Worm (Caenorhabditis elegans) whole organism, early embryonic: Measurements from ENCODE around the gene C04H5.1.

Experiments used
- B0310.2 ChIP-seq: sonication (generic microtip); optimal IDR thresholded peaks from 2 replicates; lab custom pipeline; 2016; ENCODE audit warnings: mild to moderate bottlenecking, missing genetic modification characterization, missing compliant biosample characterization
- F13C5.2 ChIP-seq: sonication (generic microtip); optimal IDR thresholded peaks from 2 replicates; lab custom pipeline; 2017; ENCODE audit warnings: mild to moderate bottlenecking, missing genetic modification characterization, inconsistent platforms, missing compliant biosample characterization
- aly-1 ChIP-seq: sonication (generic microtip); optimal IDR thresholded peaks from 2 replicates; lab custom pipeline; 2016; ENCODE audit warnings: missing genetic modification characterization, missing compliant biosample characterization
- ama-1 ChIP-seq: fragments of 150-350 bp; optimal IDR thresholded peaks from 2 replicates; lab custom pipeline; 2014
- ceh-13 ChIP-seq: fragments of 200-800 bp; sonication (Bioruptor generic); optimal IDR thresholded peaks from 2 replicates; lab custom pipeline; 2018; ENCODE audit warnings: mild to moderate bottlenecking, missing genetic modification characterization, missing compliant biosample characterization
- ceh-36 ChIP-seq: sonication (generic microtip); optimal IDR thresholded peaks from 2 replicates; lab custom pipeline; 2016; ENCODE audit warnings: missing genetic modification characterization, inconsistent platforms, missing compliant biosample characterization
- ets-7 ChIP-seq: sonication (generic microtip); optimal IDR thresholded peaks from 2 replicates; lab custom pipeline; 2016; ENCODE audit warnings: missing genotype, missing genetic modification characterization, missing compliant biosample characterization
- flt-1 ChIP-seq: fragments of 200-800 bp; sonication (Bioruptor generic); IDR thresholded peaks from 2 replicates; pipeline ENCODE4 v1.3.6; 2022; ENCODE audit warnings: missing genetic modification characterization, missing compliant biosample characterization
- hmbx-1 ChIP-seq: sonication (generic microtip); optimal IDR thresholded peaks from 2 replicates; lab custom pipeline; 2016; ENCODE audit warnings: mild to moderate bottlenecking, missing genetic modification characterization, missing compliant biosample characterization
- hmg-4 ChIP-seq: fragments of 200-800 bp; sonication (Bioruptor generic); optimal IDR thresholded peaks from 2 replicates; lab custom pipeline; 2018; ENCODE audit warnings: mild to moderate bottlenecking, missing genetic modification characterization, missing compliant biosample characterization
- hnd-1 ChIP-seq: sonication (generic microtip); optimal IDR thresholded peaks from 2 replicates; lab custom pipeline; 2016; ENCODE audit warnings: missing genetic modification characterization, missing compliant biosample characterization
- pes-1 ChIP-seq: fragments of 200-800 bp; sonication (Bioruptor generic); IDR thresholded peaks from 2 replicates; pipeline ENCODE4 v1.3.6; 2022; ENCODE audit warnings: missing genetic modification reagents, missing genetic modification characterization, missing compliant biosample characterization
- scrt-1 ChIP-seq: fragments of 200-800 bp; sonication (Bioruptor generic); IDR thresholded peaks from 2 replicates; pipeline ENCODE4 v1.3.6; 2022; ENCODE audit warnings: missing genetic modification characterization, missing compliant biosample characterization
- sea-1 ChIP-seq: fragments of 200-800 bp; sonication (Bioruptor generic); conservative IDR thresholded peaks from 2 replicates; pipeline ENCODE4 v1.3.6; 2022; ENCODE audit warnings: missing genetic modification characterization, missing compliant biosample characterization
- tbx-11 ChIP-seq: fragments of 200-800 bp; sonication (Bioruptor generic); IDR thresholded peaks from 2 replicates; pipeline ENCODE4 v1.3.6; 2022; ENCODE audit warnings: missing genetic modification characterization, missing compliant biosample characterization
- tbx-37 ChIP-seq: fragments of 200-800 bp; sonication (Bioruptor generic); conservative IDR thresholded peaks from 2 replicates; pipeline ENCODE4 v1.3.6; 2022; ENCODE audit warnings: missing genetic modification reagents, missing genetic modification characterization, missing compliant biosample characterization
- tra-4 ChIP-seq: sonication (generic microtip); optimal IDR thresholded peaks from 2 replicates; lab custom pipeline; 2017; ENCODE audit warnings: missing genetic modification characterization, missing compliant biosample characterization

C04H5.1 gene

DNA sequence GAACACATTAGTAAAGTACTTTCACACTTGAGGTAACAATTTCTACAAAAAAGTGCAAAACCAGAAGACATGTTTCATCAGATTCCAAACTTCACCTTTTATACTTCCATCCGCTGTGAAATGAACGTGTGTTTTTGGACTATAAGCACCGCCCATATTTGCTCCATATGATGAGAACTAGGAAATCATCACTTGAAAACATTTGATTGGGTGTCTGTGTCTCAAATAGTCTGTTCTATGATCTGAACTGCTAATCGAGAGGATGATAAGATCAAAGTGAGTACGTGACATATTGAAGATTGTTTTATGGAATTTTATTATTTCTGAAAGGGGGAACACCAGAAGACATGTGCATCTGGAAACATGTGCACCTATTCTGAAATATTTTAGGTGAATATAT, 38.8 kb upstream of the C04H5.1 start:
- no peak for TF ChIP-seq B0310.2
- no peak for TF ChIP-seq hmbx-1
- TF ChIP-seq ceh-36 (tag; lab: Kevin White, UChicago): no peak
- TF ChIP-seq ets-7 (tag; lab: Kevin White, UChicago): no peak

DNA sequence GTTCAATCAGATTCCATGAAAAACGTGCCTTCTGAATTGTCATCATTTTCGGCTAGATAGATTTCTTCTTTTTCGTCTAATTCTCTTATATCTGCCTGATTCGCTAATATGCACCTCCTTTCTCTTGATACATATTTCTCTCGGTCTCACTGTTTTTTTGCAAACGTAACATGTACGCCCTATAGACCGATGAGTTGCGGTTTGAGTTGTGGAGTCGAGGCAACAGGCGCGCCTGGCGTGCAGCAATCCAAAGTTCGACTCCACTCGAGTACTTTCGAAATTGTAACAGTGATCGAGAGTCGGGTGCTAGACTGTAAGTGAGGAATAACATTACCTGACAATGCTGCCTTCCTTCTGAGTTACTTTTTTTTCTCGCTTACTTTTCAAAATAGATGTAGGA, 37.3 kb upstream of the C04H5.1 start:
- TF ChIP-seq scrt-1: peak; percentile 91
- peak; percentile 84 for TF ChIP-seq B0310.2
- peak; percentile 48; the same call in 1 of the 2 replicates for TF ChIP-seq tbx-37
- peak; percentile 95 for TF ChIP-seq hnd-1
- peak; percentile 97 for TF ChIP-seq aly-1 (tag; lab: Kevin White, UChicago)
- TF ChIP-seq tra-4 (tag; lab: Kevin White, UChicago): peak; percentile 86
- TF ChIP-seq ceh-36 (tag; lab: Kevin White, UChicago): peak; percentile 93
- TF ChIP-seq hmbx-1: peak; percentile 87
- no peak for TF ChIP-seq ama-1 (lab: Kevin White, UChicago)
- TF ChIP-seq ceh-13 (GFP tag; lab: Kevin White, UChicago): peak; percentile 89
- peak; percentile 90 for TF ChIP-seq F13C5.2 (tag; lab: Kevin White, UChicago)
- TF ChIP-seq pes-1 (GFP tag; lab: Robert Waterston, UW): peak; percentile 93
- peak; percentile 92 for TF ChIP-seq sea-1
- TF ChIP-seq flt-1 (GFP tag; lab: Robert Waterston, UW): peak; percentile 91
- TF ChIP-seq ets-7 (tag; lab: Kevin White, UChicago): peak; percentile 80
- TF ChIP-seq tbx-11 (GFP tag; lab: Robert Waterston, UW): peak; percentile 90
- TF ChIP-seq hmg-4 (GFP tag; lab: Kevin White, UChicago): peak; percentile 98

DNA sequence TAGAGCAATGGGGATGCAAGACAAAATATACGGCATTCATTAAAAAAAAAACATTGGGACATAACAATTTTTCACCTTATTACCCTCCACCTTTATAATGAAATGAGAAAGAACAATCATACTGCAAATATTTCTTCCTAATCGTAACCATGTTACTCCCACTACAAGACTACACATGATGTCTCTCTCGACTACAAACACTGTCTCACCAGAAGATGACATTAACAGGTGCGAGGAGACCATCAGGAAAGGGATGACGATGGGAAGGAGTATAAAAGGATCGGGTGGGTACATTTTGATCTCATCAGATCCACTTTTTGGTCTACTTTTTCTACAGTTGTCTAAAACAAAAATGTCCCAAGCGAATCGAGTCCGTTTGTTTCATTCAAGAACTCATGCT, 36.3 kb upstream of the C04H5.1 start, which contains the start of gene dhs-8:
Gene dhs-8 (plus strand): TSS at position 179 of the 400 bp plus-strand sequence.
- TF ChIP-seq pes-1 (GFP tag; lab: Robert Waterston, UW) (no peak), tra-4 (tag; lab: Kevin White, UChicago) (no peak), sea-1 (no peak), tbx-37 (no peak), hmbx-1 (no peak)

DNA sequence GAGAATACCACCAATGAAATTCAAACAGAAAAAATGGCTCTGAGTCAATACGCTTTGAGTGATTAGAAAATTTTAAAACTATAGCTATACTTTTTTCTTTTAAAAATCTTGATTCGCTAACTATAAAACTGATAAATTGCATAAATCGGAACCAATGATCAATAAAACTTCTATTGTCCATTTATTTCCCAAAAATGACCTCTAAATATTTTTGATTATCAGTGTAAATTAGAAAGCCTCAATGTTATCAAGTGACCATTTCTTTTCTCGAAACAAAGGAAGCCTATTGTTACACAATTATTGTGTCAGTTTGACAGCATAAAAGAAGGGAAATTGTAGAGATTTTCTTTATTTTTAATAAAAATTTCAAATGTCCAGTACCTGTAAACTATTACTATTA, 34.0 kb upstream of the C04H5.1 start, which contains the start of gene K10H10.4:
Gene K10H10.4 (plus strand): TSS at position 301 of the 400 bp plus-strand sequence.
- TF ChIP-seq B0310.2: no peak

DNA sequence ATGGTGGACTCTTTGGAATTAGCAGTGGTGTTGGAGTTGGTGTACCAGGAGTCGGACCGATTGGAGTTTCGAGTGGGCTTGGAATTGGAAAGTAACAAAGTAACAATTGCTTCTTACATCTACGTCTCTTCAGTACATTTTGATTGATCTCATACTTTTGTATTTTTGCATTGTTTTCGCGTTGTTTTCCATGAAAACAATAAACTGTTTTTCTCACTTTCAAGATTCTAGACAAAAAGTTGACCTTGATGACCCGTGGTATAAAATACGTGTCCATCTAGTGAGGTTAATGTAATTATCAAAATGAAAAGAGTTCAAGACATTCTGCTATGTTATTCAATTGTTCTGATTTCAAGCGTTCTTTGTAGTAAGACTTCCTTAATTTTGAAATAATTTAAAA, 32.7 kb upstream of the C04H5.1 start, which contains the start of gene K10H10.5:
Gene K10H10.5 (plus strand): TSS at position 301 of the 400 bp plus-strand sequence.
- TF ChIP-seq aly-1 (tag; lab: Kevin White, UChicago): no peak

DNA sequence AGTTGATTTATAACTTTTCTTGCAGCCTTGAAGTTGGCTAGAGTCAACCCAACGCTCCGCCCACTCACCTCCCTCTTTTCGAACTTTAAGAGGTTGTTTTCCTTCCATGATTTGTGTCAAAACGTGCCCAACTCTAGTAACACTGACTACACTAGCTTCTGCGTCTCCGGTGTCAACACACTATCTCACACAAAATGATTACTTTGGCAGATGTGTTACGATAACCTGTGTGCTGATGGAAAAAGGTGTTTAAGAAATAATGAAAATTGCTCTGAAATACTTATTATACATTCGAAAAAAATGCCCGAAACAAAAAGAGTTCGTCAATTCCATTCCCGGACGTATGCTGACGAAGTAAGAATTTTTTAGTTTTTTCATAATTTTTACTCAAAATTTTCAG, 31.1 kb upstream of the C04H5.1 start, which contains the start of gene K10H10.6:
Gene K10H10.6 (plus strand): TSS at position 301 of the 400 bp plus-strand sequence.
- TF ChIP-seq F13C5.2 (tag; lab: Kevin White, UChicago) (no peak), pes-1 (GFP tag; lab: Robert Waterston, UW) (no peak), scrt-1 (no peak), sea-1 (no peak), tbx-11 (GFP tag; lab: Robert Waterston, UW) (no peak), aly-1 (tag; lab: Kevin White, UChicago) (no peak), ceh-13 (GFP tag; lab: Kevin White, UChicago) (no peak), ceh-36 (tag; lab: Kevin White, UChicago) (no peak), ets-7 (tag; lab: Kevin White, UChicago) (no peak), tra-4 (tag; lab: Kevin White, UChicago) (no peak)

DNA sequence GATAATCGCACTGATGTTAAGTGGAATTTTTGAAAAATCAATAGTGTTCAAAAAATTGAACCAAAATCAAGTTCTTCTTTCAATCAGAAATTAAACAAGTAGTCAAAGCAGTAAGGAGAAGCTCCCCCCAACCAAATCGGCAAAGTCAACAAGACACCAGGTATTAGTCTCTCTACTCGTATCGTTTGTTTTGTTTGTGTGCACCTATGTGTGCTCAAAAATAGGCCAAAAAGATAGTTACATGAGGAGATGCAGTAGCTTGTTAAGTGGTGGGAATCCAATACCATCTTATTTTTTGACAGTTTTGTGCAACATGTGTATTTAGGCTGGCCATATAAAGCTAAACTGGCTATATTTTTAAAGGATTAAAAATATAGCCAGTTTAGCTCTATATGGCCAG, 27.9 kb upstream of the C04H5.1 start, which contains the start of gene K10H10.12:
Gene K10H10.12 (minus strand): TSS at position 101 of the 400 bp plus-strand sequence.
- TF ChIP-seq scrt-1: no peak
- TF ChIP-seq tbx-37: no peak
- TF ChIP-seq ceh-36 (tag; lab: Kevin White, UChicago): no peak
- TF ChIP-seq sea-1: no peak
- TF ChIP-seq hnd-1: no peak
- no peak for TF ChIP-seq ceh-13 (GFP tag; lab: Kevin White, UChicago)
- no peak for TF ChIP-seq B0310.2
- no peak for TF ChIP-seq ets-7 (tag; lab: Kevin White, UChicago)
- TF ChIP-seq aly-1 (tag; lab: Kevin White, UChicago): no peak
- no peak for TF ChIP-seq tbx-11 (GFP tag; lab: Robert Waterston, UW)
- no peak for TF ChIP-seq flt-1 (GFP tag; lab: Robert Waterston, UW)
- no peak for TF ChIP-seq pes-1 (GFP tag; lab: Robert Waterston, UW)
- no peak for TF ChIP-seq hmg-4 (GFP tag; lab: Kevin White, UChicago)
- TF ChIP-seq hmbx-1: no peak
- no peak for TF ChIP-seq ama-1 (lab: Kevin White, UChicago)
- TF ChIP-seq tra-4 (tag; lab: Kevin White, UChicago): no peak
- TF ChIP-seq F13C5.2 (tag; lab: Kevin White, UChicago): no peak

DNA sequence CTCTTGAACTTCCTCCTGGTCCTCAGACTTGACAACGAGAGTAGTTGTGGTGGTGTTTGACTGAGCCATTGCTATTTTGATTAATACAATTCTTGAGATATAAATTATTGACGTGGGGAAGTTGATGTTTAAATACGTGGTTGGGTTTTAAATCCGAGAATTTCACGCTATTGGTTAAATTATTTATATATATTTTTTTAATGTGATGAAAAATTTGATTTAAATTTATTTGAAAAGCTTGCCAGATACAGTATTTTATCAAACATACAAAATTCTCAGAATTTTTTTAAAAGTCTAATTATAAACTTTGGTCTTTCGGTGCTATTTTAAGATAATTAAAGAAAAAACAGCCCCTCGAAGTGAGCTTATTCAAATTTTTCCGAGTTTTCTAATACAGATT, 26.5 kb upstream of the C04H5.1 start, which contains the start of the genes K10H10.7 and K10H10.10:
Gene K10H10.7 (minus strand): TSS at position 101 of the 400 bp plus-strand sequence.
Gene K10H10.10 (plus strand): TSS at position 204 of the 400 bp plus-strand sequence.
- TF ChIP-seq tra-4 (tag; lab: Kevin White, UChicago) (no peak), scrt-1 (no peak), ceh-36 (tag; lab: Kevin White, UChicago) (no peak), hmg-4 (GFP tag; lab: Kevin White, UChicago) (no peak), tbx-37 (no peak), tbx-11 (GFP tag; lab: Robert Waterston, UW) (no peak), flt-1 (GFP tag; lab: Robert Waterston, UW) (no peak), pes-1 (GFP tag; lab: Robert Waterston, UW) (no peak), hmbx-1 (no peak), aly-1 (tag; lab: Kevin White, UChicago) (no peak), sea-1 (no peak), hnd-1 (no peak), ceh-13 (GFP tag; lab: Kevin White, UChicago) (no peak), B0310.2 (no peak), ets-7 (tag; lab: Kevin White, UChicago) (no peak), F13C5.2 (tag; lab: Kevin White, UChicago) (no peak), ama-1 (lab: Kevin White, UChicago) (no peak)
